Fruit fly (Drosophila melanogaster) whole organism, embryonic: ENCODE measurements around the gene CG14331.
A peak's percentile ranks its signal among the peaks of the same experiment; 100 is the strongest.

Experiments
- B-H1 ChIP-seq: fragments of 200-800 bp; sonication (Bioruptor generic); IDR thresholded peaks from 3 replicates; pipeline ENCODE4 v1.3.6; 2022; ENCODE audit warnings: missing biosample characterization, missing genetic modification characterization
- Bdp1 ChIP-seq: fragments of 200-800 bp; sonication (Bioruptor generic); optimal IDR thresholded peaks from 3 replicates; lab custom pipeline; 2016; ENCODE audit warnings: missing biosample characterization, missing genetic modification characterization
- CG10147 ChIP-seq: fragments of 200-800 bp; sonication (Bioruptor generic); optimal IDR thresholded peaks from 2 replicates; lab custom pipeline; 2019; ENCODE audit warnings: missing biosample characterization, mild to moderate bottlenecking, missing genetic modification characterization, moderate library complexity
- CG12769 ChIP-seq: fragments of 200-800 bp; sonication (Bioruptor generic); optimal IDR thresholded peaks from 2 replicates; lab custom pipeline; 2019; ENCODE audit warnings: missing biosample characterization, mild to moderate bottlenecking, missing genetic modification characterization, moderate library complexity
- CG13296 ChIP-seq: fragments of 200-800 bp; sonication (Bioruptor generic); optimal IDR thresholded peaks from 3 replicates; lab custom pipeline; 2018; ENCODE audit warnings: missing biosample characterization, mild to moderate bottlenecking, missing genetic modification characterization
- CG14050 ChIP-seq: fragments of 200-800 bp; sonication (Bioruptor generic); IDR thresholded peaks from 3 replicates; pipeline ENCODE4 v1.3.6; 2022; ENCODE audit warnings: missing biosample characterization, missing genetic modification characterization
- CG14441 ChIP-seq: fragments of 200-800 bp; sonication (Bioruptor generic); IDR thresholded peaks from 2 replicates; pipeline ENCODE4 v1.3.6; 2022; ENCODE audit warnings: missing biosample characterization, missing genetic modification characterization
- CG14710 ChIP-seq: fragments of 200-800 bp; sonication (Bioruptor generic); optimal IDR thresholded peaks from 3 replicates; lab custom pipeline; 2019; ENCODE audit warnings: missing biosample characterization, mild to moderate bottlenecking, missing genetic modification characterization, moderate library complexity
- CG14860 ChIP-seq: fragments of 200-800 bp; sonication (Bioruptor generic); IDR thresholded peaks from 3 replicates; pipeline ENCODE4 v1.3.6; 2022; ENCODE audit warnings: missing biosample characterization, missing genetic modification characterization; ENCODE audit not compliant: partially characterized antibody
- CG15269 ChIP-seq: fragments of 200-800 bp; sonication (Bioruptor generic); optimal IDR thresholded peaks from 2 replicates; lab custom pipeline; 2018; ENCODE audit warnings: missing biosample characterization, mild to moderate bottlenecking, missing genetic modification characterization, moderate library complexity
- CG1603 ChIP-seq: fragments of 200-800 bp; sonication (Bioruptor generic); optimal IDR thresholded peaks from 2 replicates; lab custom pipeline; 2019; ENCODE audit warnings: missing biosample characterization, mild to moderate bottlenecking, missing genetic modification characterization, moderate library complexity
- CG18262 ChIP-seq: fragments of 200-800 bp; optimal IDR thresholded peaks from 3 replicates; lab custom pipeline; 2019; ENCODE audit warnings: missing biosample characterization, mild to moderate bottlenecking, missing genetic modification characterization, moderate library complexity
- CG18764 ChIP-seq: fragments of 200-800 bp; sonication (Bioruptor generic); optimal IDR thresholded peaks from 3 replicates; lab custom pipeline; 2016; ENCODE audit warnings: missing biosample characterization, missing genetic modification characterization
- CG2116 ChIP-seq: fragments of 200-800 bp; sonication (Bioruptor generic); optimal IDR thresholded peaks from 3 replicates; lab custom pipeline; 2018; ENCODE audit warnings: missing biosample characterization, mild to moderate bottlenecking, missing genetic modification characterization
- CG32772 ChIP-seq: fragments of 200-800 bp; sonication (Bioruptor generic); IDR thresholded peaks from 2 replicates; pipeline ENCODE4 v1.3.6; 2022; ENCODE audit warnings: missing biosample characterization, missing genetic modification characterization
- CG4360 ChIP-seq: fragments of 200-800 bp; sonication (Bioruptor generic); IDR thresholded peaks from 2 replicates; pipeline ENCODE4 v1.3.6; 2022; ENCODE audit warnings: missing biosample characterization, missing genetic modification characterization
- CG7745 ChIP-seq: fragments of 200-800 bp; sonication (Bioruptor generic); optimal IDR thresholded peaks from 2 replicates; lab custom pipeline; 2018; ENCODE audit warnings: missing biosample characterization, mild to moderate bottlenecking, missing genetic modification characterization, moderate library complexity
- CG9215 ChIP-seq: fragments of 200-800 bp; sonication (Bioruptor generic); IDR thresholded peaks from 2 replicates; pipeline ENCODE4 v1.3.6; 2022; ENCODE audit warnings: missing biosample characterization, missing genetic modification characterization
- CG9437 ChIP-seq: fragments of 200-800 bp; sonication (Bioruptor generic); optimal IDR thresholded peaks from 2 replicates; lab custom pipeline; 2018; ENCODE audit warnings: missing biosample characterization, mild to moderate bottlenecking, missing genetic modification characterization
- CG9609 ChIP-seq: fragments of 200-800 bp; sonication (Bioruptor generic); optimal IDR thresholded peaks from 3 replicates; lab custom pipeline; 2016; ENCODE audit warnings: missing biosample characterization, missing genetic modification characterization
- CG9797 ChIP-seq: fragments of 200-800 bp; sonication (Bioruptor generic); optimal IDR thresholded peaks from 3 replicates; lab custom pipeline; 2018; ENCODE audit warnings: missing biosample characterization, mild to moderate bottlenecking, missing genetic modification characterization
- Camta ChIP-seq: fragments of 200-800 bp; sonication (Bioruptor generic); optimal IDR thresholded peaks from 2 replicates; lab custom pipeline; 2016; ENCODE audit warnings: missing biosample characterization, missing genetic modification characterization
- D19A ChIP-seq: fragments of 200-800 bp; optimal IDR thresholded peaks from 3 replicates; lab custom pipeline; 2019; ENCODE audit warnings: missing biosample characterization, mild to moderate bottlenecking, missing genetic modification characterization, moderate library complexity
- Myb ChIP-seq: fragments of 200-800 bp; sonication (Bioruptor generic); optimal IDR thresholded peaks from 2 replicates; lab custom pipeline; 2016; ENCODE audit warnings: missing biosample characterization, missing genetic modification characterization
- Nf-YC ChIP-seq: fragments of 200-800 bp; optimal IDR thresholded peaks from 3 replicates; lab custom pipeline; 2019; ENCODE audit warnings: missing biosample characterization, mild to moderate bottlenecking, missing genetic modification characterization, moderate library complexity
- NfI ChIP-seq: fragments of 200-800 bp; sonication (Bioruptor generic); optimal IDR thresholded peaks from 3 replicates; lab custom pipeline; 2018; ENCODE audit warnings: missing biosample characterization, mild to moderate bottlenecking, missing genetic modification characterization, moderate library complexity
- Oli ChIP-seq: fragments of 200-800 bp; sonication (Bioruptor generic); optimal IDR thresholded peaks from 2 replicates; lab custom pipeline; 2018; ENCODE audit warnings: missing biosample characterization, mild to moderate bottlenecking, missing genetic modification characterization, moderate library complexity
- Opbp ChIP-seq: fragments of 200-800 bp; sonication (Bioruptor generic); IDR thresholded peaks from 3 replicates; pipeline ENCODE4 v1.3.6; 2022; ENCODE audit warnings: missing biosample characterization, missing genetic modification characterization; ENCODE audit not compliant: partially characterized antibody
- ab ChIP-seq: fragments of 200-800 bp; sonication (Bioruptor generic); optimal IDR thresholded peaks from 2 replicates; lab custom pipeline; 2016; ENCODE audit warnings: missing biosample characterization, missing genetic modification characterization
- bbx ChIP-seq: fragments of 200-800 bp; sonication (Bioruptor generic); IDR thresholded peaks from 2 replicates; pipeline ENCODE4 v1.3.6; 2022; ENCODE audit warnings: missing biosample characterization, missing genetic modification characterization; ENCODE audit not compliant: partially characterized antibody
- bowl ChIP-seq: fragments of 200-800 bp; sonication (Bioruptor generic); IDR thresholded peaks from 2 replicates; pipeline ENCODE4 v1.3.6; 2022; ENCODE audit warnings: missing biosample characterization, missing genetic modification characterization
- bsh ChIP-seq, 2 experiments: fragments of 200-800 bp; sonication (Bioruptor generic); optimal IDR thresholded peaks; 2 replicates each; lab custom pipeline; 2017 to 2018; ENCODE audit warnings: mild to moderate bottlenecking in 2 of 2, missing biosample characterization in 2 of 2, missing genetic modification characterization in 2 of 2, moderate library complexity in 1 of 2
- cato ChIP-seq: fragments of 200-800 bp; sonication (Bioruptor generic); optimal IDR thresholded peaks from 2 replicates; lab custom pipeline; 2016; ENCODE audit warnings: missing biosample characterization, missing genetic modification characterization, borderline replicate concordance
- cwo ChIP-seq: fragments of 200-800 bp; sonication (Bioruptor generic); optimal IDR thresholded peaks from 3 replicates; lab custom pipeline; 2017; ENCODE audit warnings: missing biosample characterization, missing genetic modification characterization, mild to moderate bottlenecking, moderate library complexity, missing genetic modification reagents
- dpn ChIP-seq, 2 experiments: fragments of 200-800 bp; sonication (Bioruptor generic); optimal IDR thresholded peaks; 3 replicates each; lab custom pipeline; 2016; ENCODE audit warnings: missing biosample characterization in 2 of 2, missing genetic modification characterization in 2 of 2
- exex ChIP-seq: fragments of 200-800 bp; sonication (Bioruptor generic); optimal IDR thresholded peaks from 4 replicates; lab custom pipeline; 2018; ENCODE audit warnings: missing biosample characterization, mild to moderate bottlenecking, missing genetic modification characterization, moderate library complexity
- fd3F ChIP-seq: fragments of 200-800 bp; sonication (Bioruptor generic); optimal IDR thresholded peaks from 2 replicates; lab custom pipeline; 2018; ENCODE audit warnings: missing biosample characterization, mild to moderate bottlenecking, missing genetic modification characterization, moderate library complexity
- hb ChIP-seq: fragments of 200-800 bp; sonication (Bioruptor generic); IDR thresholded peaks from 3 replicates; pipeline ENCODE4 v1.3.6; 2022; ENCODE audit warnings: missing biosample characterization, missing genetic modification characterization; ENCODE audit not compliant: partially characterized antibody
- lab ChIP-seq: fragments of 200-800 bp; sonication (Bioruptor generic); optimal IDR thresholded peaks from 3 replicates; lab custom pipeline; 2017; ENCODE audit warnings: missing biosample characterization, missing genetic modification characterization, mild to moderate bottlenecking, moderate library complexity, missing genetic modification reagents
- lbe ChIP-seq: fragments of 200-800 bp; sonication (Bioruptor generic); optimal IDR thresholded peaks from 2 replicates; lab custom pipeline; 2016; ENCODE audit warnings: missing biosample characterization, mild to moderate bottlenecking, missing genetic modification characterization
- mld ChIP-seq: fragments of 200-800 bp; sonication (Bioruptor generic); IDR thresholded peaks from 3 replicates; pipeline ENCODE4 v1.3.6; 2022; ENCODE audit warnings: missing biosample characterization, missing genetic modification characterization; ENCODE audit not compliant: partially characterized antibody
- pb ChIP-seq: fragments of 200-800 bp; sonication (Bioruptor generic); optimal IDR thresholded peaks from 3 replicates; lab custom pipeline; 2016; ENCODE audit warnings: missing biosample characterization, missing genetic modification characterization
- prd ChIP-seq, 3 experiments: fragments of >200 bp in 2 of 3; fragments of 200-800 bp in 1 of 3; sonication (Bioruptor generic) in 1 of 3; optimal IDR thresholded peaks in 2 of 3; IDR thresholded peaks in 1 of 3; 2 replicates in 2 of 3; 3 replicates in 1 of 3; pipeline versions ENCODE4 v1.3.6 to Lab custom; 2017 to 2022; ENCODE audit warnings: missing biosample characterization in 1 of 3, missing genetic modification characterization in 1 of 3
- ro ChIP-seq: fragments of 200-800 bp; sonication (Bioruptor generic); IDR thresholded peaks from 2 replicates; pipeline ENCODE4 v1.3.6; 2022; ENCODE audit warnings: missing biosample characterization, missing genetic modification characterization
- shn ChIP-seq: fragments of 200-800 bp; sonication (Bioruptor generic); optimal IDR thresholded peaks from 3 replicates; lab custom pipeline; 2016; ENCODE audit warnings: missing biosample characterization, missing genetic modification characterization
- stc ChIP-seq: fragments of 200-800 bp; sonication (Bioruptor generic); IDR thresholded peaks from 2 replicates; pipeline ENCODE4 v1.3.6; 2022; ENCODE audit warnings: missing biosample characterization, missing genetic modification characterization
- sug ChIP-seq: fragments of 200-800 bp; optimal IDR thresholded peaks from 2 replicates; lab custom pipeline; 2019; ENCODE audit warnings: missing biosample characterization, mild to moderate bottlenecking, missing genetic modification characterization, moderate library complexity
- twi ChIP-seq: fragments of 200-800 bp; optimal IDR thresholded peaks from 2 replicates; lab custom pipeline; 2019; ENCODE audit warnings: missing biosample characterization, mild to moderate bottlenecking, missing genetic modification characterization, moderate library complexity

The CG14331 gene

dm6 chr3R:17401289-17401752, 39.2 kb downstream of the CG14331 start (continued):
- TF ChIP-seq prd (optimal IDR thresholded peaks at IDR 0.05; lab: Kevin White, UChicago), result no peak
- peak; percentile 59 for TF ChIP-seq prd (GFP tag; IDR thresholded peaks at IDR 0.05; lab: Robert Waterston, UW)
- TF ChIP-seq B-H1 (GFP tag; lab: Robert Waterston, UW), result peak; percentile 44
- peak; percentile 48 for TF ChIP-seq CG9609 (GFP tag; lab: Kevin White, UChicago)
- peak; percentile 3 for TF ChIP-seq lbe (GFP tag; lab: Kevin White, UChicago)
- TF ChIP-seq stc (GFP tag; lab: Robert Waterston, UW), result 0 out of 2 replicates have a peak, but pooled peaks have one; percentile 32
- TF ChIP-seq CG14050 (GFP tag; lab: Robert Waterston, UW), result peak; percentile 11; the same call in 1 of the 3 replicates
- peak; percentile 52 for TF ChIP-seq sug (tag; lab: Kevin White, UChicago)
- peak; percentile 56 for TF ChIP-seq exex
- no peak for TF ChIP-seq CG7745
- TF ChIP-seq CG14710, result peak; percentile 2
- TF ChIP-seq cwo, result no peak
- TF ChIP-seq Bdp1 (GFP tag; lab: Kevin White, UChicago), result peak; percentile 26
- peak; percentile 27 for TF ChIP-seq pb (GFP tag; lab: Kevin White, UChicago)
- TF ChIP-seq bowl (GFP tag; lab: Robert Waterston, UW), result no peak
- TF ChIP-seq CG14860 (GFP tag; lab: Robert Waterston, UW), result peak; percentile 74
- TF ChIP-seq Opbp (GFP tag; lab: Robert Waterston, UW), result peak; percentile 86
- no peak; the same call in 1 of the 2 replicates for TF ChIP-seq CG9215 (GFP tag; lab: Robert Waterston, UW)
- TF ChIP-seq CG4360 (GFP tag; lab: Robert Waterston, UW), result no peak
- TF ChIP-seq fd3F, result peak; percentile 53
- peak; percentile 11 for TF ChIP-seq twi
- TF ChIP-seq D19A (tag; lab: Kevin White, UChicago), result peak; percentile 2
- TF ChIP-seq bbx, result peak; percentile 82
- TF ChIP-seq Myb, result peak; percentile 49
- TF ChIP-seq CG13296 (GFP tag; lab: Kevin White, UChicago), result peak; percentile 14
- TF ChIP-seq CG18262 (tag; lab: Kevin White, UChicago), result peak; percentile 28
- TF ChIP-seq dpn (GFP tag; optimal IDR thresholded peaks at IDR 0.05; lab: Kevin White, UChicago), result peak; percentile 61 to 70
- peak; percentile 55 for TF ChIP-seq Oli (tag; lab: Kevin White, UChicago)
- peak in 1 of 2 experiments; percentile 12 for TF ChIP-seq bsh (GFP tag; optimal IDR thresholded peaks at IDR 0.05; lab: Kevin White, UChicago)
- peak; percentile 54 for TF ChIP-seq shn (GFP tag; lab: Kevin White, UChicago)
- TF ChIP-seq hb (GFP tag; lab: Robert Waterston, UW), result peak; percentile 76
- peak; percentile 11 for TF ChIP-seq ab
- peak; percentile 83 for TF ChIP-seq CG2116 (GFP tag; lab: Kevin White, UChicago)
- peak; percentile 69 for TF ChIP-seq NfI (GFP tag; lab: Kevin White, UChicago)
- TF ChIP-seq Camta (GFP tag; lab: Kevin White, UChicago), result peak; percentile 53
- TF ChIP-seq ro (GFP tag; lab: Robert Waterston, UW), result no peak
- TF ChIP-seq CG14441 (GFP tag; lab: Robert Waterston, UW), result peak; percentile 50
- TF ChIP-seq CG9797 (GFP tag; lab: Kevin White, UChicago), result no peak
- peak; percentile 6 for TF ChIP-seq cato (GFP tag; lab: Kevin White, UChicago)
- TF ChIP-seq mld (GFP tag; lab: Robert Waterston, UW), result 0 out of 3 replicates have a peak, but pooled peaks have one; percentile 41
- peak; percentile 81 for TF ChIP-seq CG1603
- peak; percentile 24 for TF ChIP-seq CG9437 (GFP tag; lab: Kevin White, UChicago)
- TF ChIP-seq CG18764, result peak; percentile 9
- TF ChIP-seq lab (GFP tag; lab: Kevin White, UChicago), result peak; percentile 13
- peak; percentile 49 for TF ChIP-seq CG15269 (tag; lab: Kevin White, UChicago)
- peak; percentile 72 for TF ChIP-seq CG12769 (tag; lab: Kevin White, UChicago)
- peak; percentile 50 for TF ChIP-seq Nf-YC (tag; lab: Kevin White, UChicago)
- TF ChIP-seq CG10147, result no peak
- TF ChIP-seq CG32772 (GFP tag; lab: Robert Waterston, UW), result no peak
